Fruit fly (Drosophila melanogaster) whole organism, larva: ENCODE measurements around the gene Dbct.

Experiments
- noc ChIP-seq: fragments of 200-800 bp; sonication (Bioruptor generic); optimal IDR thresholded peaks from 3 replicates; lab custom pipeline; 2019; ENCODE audit warnings: missing biosample characterization, mild to moderate bottlenecking, missing genetic modification characterization, moderate library complexity

Gene Dbct

dm6 chrX:15076038-15076575 is 9.8 kb upstream of the Dbct start, which contains the start of gene Lsd-2:
Lsd-2 (minus strand) TSS chrX:15076220.
- TF ChIP-seq noc (tag; lab: Kevin White, UChicago), result no peak

dm6 chrX:15076606-15077005 is 9.3 kb upstream of the Dbct start:
- TF ChIP-seq noc (tag; lab: Kevin White, UChicago), result no peak

dm6 chrX:15077576-15078136 is 8.3 kb upstream of the Dbct start:
- no peak for TF ChIP-seq noc (tag; lab: Kevin White, UChicago)

- no peak for TF ChIP-seq noc (tag; lab: Kevin White, UChicago)
Measured at dm6 chrX:15078394-15078793, 7.5 kb upstream of the Dbct start.

dm6 chrX:15079163-15079809 is 6.6 kb upstream of the Dbct start:
- peak; percentile 59 for TF ChIP-seq noc (tag; lab: Kevin White, UChicago)

- no peak for TF ChIP-seq noc (tag; lab: Kevin White, UChicago)
Measured at dm6 chrX:15079945-15080344, 6.0 kb upstream of the Dbct start.

- peak; percentile 39 for TF ChIP-seq noc (tag; lab: Kevin White, UChicago)
Measured at dm6 chrX:15080780-15081402, 5.0 kb upstream of the Dbct start, which contains the start of gene CG33177. CG33177 (plus strand) TSS chrX:15081367.

dm6 chrX:15082681-15083080 is 3.2 kb upstream of the Dbct start, which contains the start of gene CG33178:
CG33178 (plus strand) TSS chrX:15082827.
- TF ChIP-seq noc (tag; lab: Kevin White, UChicago), result no peak

dm6 chrX:15084580-15085138 is 1.3 kb upstream of the Dbct start, which contains the start of gene Cox17:
Cox17 (minus strand) TSS chrX:15084699.
- peak; percentile 87 for TF ChIP-seq noc (tag; lab: Kevin White, UChicago)

dm6 chrX:15089146-15089698 is 3.3 kb downstream of the Dbct start, which contains the start of gene Rab3-GEF:
Rab3-GEF (plus strand) TSS chrX:15089682.
- TF ChIP-seq noc (tag; lab: Kevin White, UChicago), result no peak

dm6 chrX:15090371-15090770 is 4.4 kb downstream of the Dbct start:
- no peak for TF ChIP-seq noc (tag; lab: Kevin White, UChicago)

- TF ChIP-seq noc (tag; lab: Kevin White, UChicago), result no peak
Measured at dm6 chrX:15091159-15091558, 5.2 kb downstream of the Dbct start.

dm6 chrX:15095942-15096341 is 10.0 kb downstream of the Dbct start, which contains the start of gene CG9072:
CG9072 (minus strand) TSS chrX:15096042.
- TF ChIP-seq noc (tag; lab: Kevin White, UChicago), result no peak

- no peak for TF ChIP-seq noc (tag; lab: Kevin White, UChicago)
Measured at dm6 chrX:15111888-15112287, 26.0 kb downstream of the Dbct start.

dm6 chrX:15116397-15116796 is 30.5 kb downstream of the Dbct start, which contains the start of gene Cyp4s3:
Cyp4s3 (minus strand) TSS chrX:15116542.
- no peak for TF ChIP-seq noc (tag; lab: Kevin White, UChicago)
